Worm (Caenorhabditis elegans): ENCODE results near the gene tbx-41.

The tbx-41 gene

DNA sequence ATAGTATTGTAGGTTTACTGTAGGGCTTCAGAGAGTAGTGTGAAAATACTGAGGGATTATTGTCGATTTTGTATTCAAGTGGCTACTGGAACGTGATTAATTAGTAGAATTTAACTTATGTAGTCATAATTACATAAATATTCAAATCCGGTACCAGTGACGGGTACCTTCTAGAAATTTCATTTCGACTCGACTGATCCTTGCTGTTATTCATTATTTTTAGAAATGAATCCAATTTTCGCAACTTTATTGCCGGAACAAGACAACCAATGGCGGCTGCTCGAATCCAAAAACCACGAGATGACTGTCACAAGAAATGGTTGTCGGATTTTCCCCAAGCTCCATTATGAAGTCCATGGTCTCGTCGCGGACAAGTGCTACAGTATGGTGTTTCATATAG, at the start of gene tbx-41:
Gene tbx-41 (plus strand): TSS at position 301 of the 400 bp plus-strand sequence.
- no peak for TF ChIP-seq unc-62 (GFP tag; optimal IDR thresholded peaks at IDR 0.05)

DNA sequence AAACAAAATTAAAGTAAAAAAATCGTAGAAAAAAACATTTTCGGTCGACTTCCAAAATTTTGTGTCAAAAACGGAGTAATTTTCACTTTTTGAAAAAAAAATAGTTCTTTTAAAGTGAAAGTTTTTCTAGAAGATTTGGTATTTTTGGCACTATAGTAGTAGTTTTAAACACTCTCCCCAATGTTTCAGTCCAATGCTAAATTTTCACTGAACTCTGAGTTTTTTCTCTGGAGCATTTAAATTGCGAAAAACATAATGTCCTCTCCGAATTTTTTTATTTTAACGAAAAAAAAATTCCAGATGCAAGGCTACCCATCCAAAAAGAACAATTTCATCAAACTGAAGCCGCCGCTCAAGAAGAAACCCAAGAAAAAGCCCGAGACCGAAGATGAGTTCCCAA, 48.9 kb upstream of the tbx-41 start, which contains the start of gene C14E2.7:
Gene C14E2.7 (plus strand): TSS at position 301 of the 400 bp plus-strand sequence.
- TF ChIP-seq unc-62 (GFP tag; optimal IDR thresholded peaks at IDR 0.05), result no peak

DNA sequence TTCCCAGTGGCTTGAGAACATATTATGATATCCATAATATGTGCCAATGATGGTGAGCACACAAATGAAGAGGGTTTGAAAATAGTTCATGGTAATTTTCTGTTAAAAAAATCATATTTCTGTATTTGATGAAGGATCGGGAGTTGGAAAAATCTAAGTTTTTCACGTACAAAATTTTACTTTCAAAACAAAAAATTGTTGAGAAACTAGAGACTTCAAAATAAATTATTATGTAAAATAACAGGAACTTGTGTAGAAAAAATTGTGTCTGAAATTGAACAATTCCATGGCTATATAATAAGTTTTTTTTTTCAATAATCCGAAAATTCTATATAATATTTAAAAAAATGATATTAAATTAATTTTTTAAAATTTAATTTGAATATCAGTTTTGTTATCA, 43.8 kb upstream of the tbx-41 start, which contains the start of gene C14E2.4:
Gene C14E2.4 (minus strand): TSS at position 101 of the 400 bp plus-strand sequence.
- TF ChIP-seq unc-62 (GFP tag; optimal IDR thresholded peaks at IDR 0.05), result no peak

DNA sequence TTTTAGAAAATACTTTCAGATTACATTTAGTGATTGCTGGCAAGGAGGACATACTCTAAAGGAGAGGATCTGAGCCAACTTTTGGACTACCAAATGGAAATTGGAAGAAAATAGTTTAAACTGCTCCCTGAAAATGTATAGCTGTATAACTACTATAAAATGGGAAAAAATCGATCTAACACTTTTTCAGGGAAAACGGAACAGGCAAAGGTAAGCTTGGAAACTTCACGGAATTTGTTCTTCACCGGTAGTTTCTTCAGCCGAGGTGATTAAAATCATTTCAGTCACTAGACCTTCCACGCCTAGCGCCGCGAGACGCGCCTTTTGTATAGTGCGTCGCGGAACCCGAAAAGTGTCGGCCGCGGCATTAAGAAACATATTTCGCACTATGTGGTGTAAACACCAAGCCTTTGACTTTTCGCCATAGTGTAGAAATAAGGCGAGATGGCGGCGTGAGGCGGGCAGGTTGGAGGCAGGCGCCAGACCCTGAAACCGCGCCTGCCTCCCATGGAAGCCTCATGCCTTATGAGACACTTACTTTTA, 39.7 kb upstream of the tbx-41 start, which contains the start of gene C14E2.5:
Gene C14E2.5 (minus strand): TSS at position 51 of the 543 bp plus-strand sequence.
- no peak for TF ChIP-seq unc-62 (GFP tag; optimal IDR thresholded peaks at IDR 0.05)

DNA sequence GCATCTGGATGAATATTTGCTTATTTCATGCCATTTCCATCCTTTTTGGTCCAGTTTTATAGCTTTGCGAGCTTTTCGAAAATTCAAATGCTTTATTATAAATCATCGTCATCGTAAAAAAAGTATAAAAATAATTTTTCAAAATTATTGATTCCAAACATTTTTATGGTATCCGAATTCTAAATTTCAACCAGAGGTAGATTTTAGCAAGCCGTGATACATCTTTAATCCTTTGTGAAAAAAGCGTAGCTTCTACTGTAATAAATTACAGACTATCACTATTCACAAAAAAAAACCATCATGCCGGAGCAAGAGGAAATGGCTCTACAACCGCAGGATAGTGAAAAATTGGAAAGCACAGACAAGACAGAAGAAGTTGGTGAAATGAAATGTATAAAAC, 38.9 kb upstream of the tbx-41 start, which contains the start of gene C14E2.1:
Gene C14E2.1 (plus strand): TSS at position 301 of the 400 bp plus-strand sequence.
- TF ChIP-seq unc-62 (GFP tag; optimal IDR thresholded peaks at IDR 0.05), result no peak

DNA sequence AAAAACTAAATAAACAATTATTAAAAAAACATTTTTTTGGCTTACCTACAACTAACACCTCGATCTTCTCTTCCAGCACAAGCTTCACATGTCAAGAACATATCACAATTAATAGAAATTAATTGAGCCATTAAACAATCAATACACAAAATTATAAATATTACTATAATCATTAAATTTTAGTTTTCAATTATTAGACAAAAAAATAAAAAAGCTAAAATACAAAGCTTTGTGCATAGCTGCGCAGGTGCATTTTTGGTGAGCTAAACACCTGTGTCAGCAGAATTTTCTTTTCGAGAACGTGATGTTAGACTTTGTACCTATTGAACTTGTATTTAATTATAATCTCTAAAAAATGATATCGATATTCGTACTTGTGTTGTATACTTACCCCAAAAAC, 35.1 kb upstream of the tbx-41 start, which contains the start of gene C14E2.6:
Gene C14E2.6 (minus strand): TSS at position 101 of the 400 bp plus-strand sequence.
- no peak for TF ChIP-seq unc-62 (GFP tag; optimal IDR thresholded peaks at IDR 0.05)

DNA sequence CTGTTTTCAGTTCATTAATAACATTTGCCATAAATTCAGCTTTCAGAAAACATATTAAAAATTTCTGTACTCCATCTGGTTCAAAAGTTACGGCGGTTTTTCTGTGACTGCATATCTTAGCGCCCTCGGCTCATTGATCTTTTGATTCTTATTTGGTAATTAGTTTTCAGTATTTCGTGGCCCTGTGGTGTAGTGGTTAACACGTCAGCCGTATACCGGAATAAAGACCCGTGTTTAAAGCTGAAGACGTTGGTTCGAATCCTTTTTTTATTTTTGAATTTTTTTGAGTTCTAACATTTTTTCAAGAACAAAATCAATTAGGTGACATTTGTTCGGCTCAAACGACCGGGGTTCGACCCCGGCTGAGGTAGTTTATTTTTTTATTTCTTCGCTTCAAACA, 34.6 kb upstream of the tbx-41 start:
- TF ChIP-seq unc-62 (GFP tag; optimal IDR thresholded peaks at IDR 0.05), result no peak

DNA sequence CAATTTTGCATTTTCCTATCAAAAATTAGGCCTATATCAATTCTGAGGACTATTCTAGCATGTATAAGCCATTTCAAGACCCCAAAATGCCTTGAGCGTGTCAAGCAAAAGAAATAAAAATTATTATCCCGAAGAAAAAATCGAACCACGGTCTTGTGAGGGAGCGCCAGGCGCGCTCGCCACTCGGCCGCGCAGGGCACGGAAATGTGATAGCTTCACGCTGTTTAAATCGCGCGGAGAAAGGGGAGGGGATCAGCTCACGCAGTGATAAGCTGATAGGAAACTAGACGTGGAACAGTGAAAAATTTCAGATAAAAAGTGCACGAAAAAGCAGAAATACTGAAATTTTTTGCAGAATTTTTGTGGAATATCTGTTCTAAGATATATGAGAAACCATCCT, 27.3 kb upstream of the tbx-41 start:
- TF ChIP-seq unc-62 (GFP tag; optimal IDR thresholded peaks at IDR 0.05), result no peak

DNA sequence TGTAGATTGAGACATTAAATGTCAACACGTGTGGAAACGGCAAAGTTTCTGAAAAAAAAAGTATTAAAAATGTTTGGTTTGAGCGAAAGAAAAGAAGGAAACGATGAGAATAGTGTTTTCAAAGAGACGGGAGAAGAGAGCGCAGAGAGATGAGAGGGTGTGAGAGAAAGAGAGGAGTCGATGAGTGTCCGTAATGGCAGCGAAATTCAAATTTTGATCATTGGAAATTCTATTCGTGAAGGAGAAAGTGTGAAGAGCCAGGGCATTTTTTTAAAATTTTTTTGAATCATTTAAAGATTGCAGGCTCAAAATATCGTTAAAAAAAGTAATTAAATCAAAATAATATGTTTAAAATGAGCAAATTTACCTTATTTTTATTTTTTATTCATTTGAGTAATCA, 19.6 kb upstream of the tbx-41 start, which contains the start of gene T26C11.4:
Gene T26C11.4 (minus strand): TSS at position 54 of the 400 bp plus-strand sequence.
- TF ChIP-seq unc-62 (GFP tag; optimal IDR thresholded peaks at IDR 0.05), result no peak

DNA sequence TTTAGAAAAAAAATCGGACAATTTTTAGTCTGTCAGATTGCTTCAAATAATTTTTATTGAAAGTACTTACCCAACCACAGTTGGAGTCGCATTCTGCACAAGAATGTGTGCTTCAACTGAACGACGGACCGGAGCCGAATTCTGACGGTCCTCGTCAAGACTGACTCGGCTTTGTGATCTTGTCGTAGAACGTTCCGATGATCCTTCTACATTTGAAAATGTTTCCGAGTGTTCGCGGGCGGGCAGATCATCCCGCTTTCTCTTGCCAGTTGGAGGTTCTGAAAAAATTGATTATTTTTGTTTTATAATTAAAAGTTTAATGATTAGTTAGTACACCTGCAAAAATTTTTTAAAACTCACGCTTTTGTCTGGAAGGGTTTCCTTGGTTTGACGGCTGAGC, 17.4 kb upstream of the tbx-41 start:
- TF ChIP-seq unc-62 (GFP tag; optimal IDR thresholded peaks at IDR 0.05), result no peak

DNA sequence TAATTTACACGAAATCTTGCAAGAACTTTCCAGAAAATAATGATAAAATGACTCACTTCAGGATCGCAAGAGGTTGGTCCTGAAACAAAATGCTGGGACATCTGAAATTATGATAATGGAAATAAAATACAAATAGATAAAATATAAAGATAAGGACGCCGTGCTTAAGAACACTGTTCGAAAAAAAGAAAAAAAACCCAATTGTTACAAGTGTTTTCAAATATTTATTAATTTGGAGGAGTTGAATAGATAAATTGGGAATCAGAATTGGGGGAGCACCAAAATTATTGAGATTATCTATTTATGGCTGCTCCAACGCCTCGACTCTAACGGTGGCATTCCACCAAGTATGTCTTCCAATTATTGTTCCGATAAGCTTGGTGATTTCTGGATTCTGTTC, 16.5 kb upstream of the tbx-41 start, which contains the start of gene ceh-41:
Gene ceh-41 (minus strand): TSS at position 101 of the 400 bp plus-strand sequence.
- TF ChIP-seq unc-62 (GFP tag; optimal IDR thresholded peaks at IDR 0.05), result no peak

DNA sequence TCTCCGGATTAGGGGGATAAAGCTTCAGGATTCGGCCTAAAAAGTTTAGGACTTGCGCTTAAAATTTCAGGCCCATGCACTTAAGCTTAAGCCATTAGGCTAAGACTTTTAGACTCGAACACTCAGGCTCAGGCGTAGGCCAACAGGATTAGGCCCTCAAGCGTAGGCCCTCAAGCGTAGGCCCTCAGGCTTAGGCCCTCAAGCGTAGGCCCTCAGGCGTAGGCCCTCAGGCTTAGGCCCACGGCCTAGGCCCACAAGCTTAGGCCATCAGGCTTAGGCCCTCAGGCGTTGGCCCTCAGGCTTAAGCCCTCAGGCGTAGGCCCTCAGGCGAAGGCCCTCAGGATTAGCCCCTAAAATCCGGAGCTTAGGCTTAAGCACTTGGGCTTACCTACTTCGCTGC, 14.5 kb upstream of the tbx-41 start:
- no peak for TF ChIP-seq unc-62 (GFP tag; optimal IDR thresholded peaks at IDR 0.05)

DNA sequence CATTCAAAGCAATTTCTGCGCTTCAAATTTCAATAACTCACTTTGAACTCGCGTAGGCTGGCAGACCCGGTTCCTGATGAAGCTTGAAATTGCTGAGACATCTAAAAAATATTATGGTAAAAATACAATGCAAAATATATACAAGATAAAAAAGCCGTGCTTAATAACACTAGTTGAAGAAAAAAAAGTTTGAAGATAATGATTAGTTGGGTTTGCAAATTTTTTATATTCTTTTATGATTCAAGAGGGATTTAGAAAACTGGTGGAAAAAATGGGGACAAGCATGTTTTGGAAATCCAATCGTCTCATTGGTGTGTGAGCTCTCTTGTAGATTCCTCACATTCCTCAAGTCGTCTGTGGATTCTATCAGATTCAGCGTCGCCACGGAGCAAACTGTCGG, 12.4 kb upstream of the tbx-41 start, which contains the start of gene ceh-21:
Gene ceh-21 (minus strand): TSS at position 101 of the 400 bp plus-strand sequence.
- TF ChIP-seq unc-62 (GFP tag; optimal IDR thresholded peaks at IDR 0.05), result no peak

DNA sequence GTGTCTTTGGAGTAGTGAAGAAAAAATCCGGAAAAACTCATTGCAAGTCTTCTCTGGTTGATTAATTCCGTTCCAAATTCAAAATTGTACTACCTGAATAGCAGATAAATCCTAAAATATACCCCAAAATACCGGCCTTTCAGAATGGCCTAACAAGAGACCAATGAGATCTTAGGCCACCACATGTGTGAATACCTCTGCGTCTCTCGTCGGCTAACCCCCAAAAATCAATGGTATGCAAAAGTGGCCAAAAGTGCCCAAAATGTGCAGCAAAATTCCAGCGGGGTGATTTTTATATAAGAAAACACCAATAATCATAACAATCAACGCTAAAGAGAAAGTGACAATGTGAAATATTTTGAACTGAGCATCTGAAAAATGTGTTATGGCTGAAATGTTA, 11.4 kb upstream of the tbx-41 start, which contains the start of gene T26C11.9:
Gene T26C11.9 (minus strand): TSS at position 254 of the 400 bp plus-strand sequence.
- no peak for TF ChIP-seq unc-62 (GFP tag; optimal IDR thresholded peaks at IDR 0.05)

DNA sequence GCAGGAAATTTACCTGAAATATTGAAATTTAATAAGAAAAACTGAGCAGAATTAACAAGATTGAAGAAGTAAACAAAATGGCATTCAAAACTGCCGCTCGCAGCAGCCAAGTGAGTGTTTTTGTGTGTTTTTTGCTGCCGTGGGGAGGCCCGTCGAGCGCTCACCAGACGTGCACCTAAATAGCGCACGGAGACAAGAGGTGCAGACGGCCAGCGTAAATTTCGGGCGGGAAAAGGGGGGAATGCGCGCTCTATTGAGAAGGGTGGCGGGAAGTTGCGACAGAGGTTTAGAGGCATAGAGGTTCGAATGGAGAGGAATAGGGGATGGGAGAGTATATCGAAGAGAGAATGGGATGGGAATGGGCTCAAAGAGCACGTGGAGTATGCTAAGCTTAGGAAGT, 8.9 kb upstream of the tbx-41 start, which contains the start of gene ceh-39:
Gene ceh-39 (minus strand): TSS at position 13 of the 400 bp plus-strand sequence.
- TF ChIP-seq unc-62 (GFP tag; optimal IDR thresholded peaks at IDR 0.05), result no peak

DNA sequence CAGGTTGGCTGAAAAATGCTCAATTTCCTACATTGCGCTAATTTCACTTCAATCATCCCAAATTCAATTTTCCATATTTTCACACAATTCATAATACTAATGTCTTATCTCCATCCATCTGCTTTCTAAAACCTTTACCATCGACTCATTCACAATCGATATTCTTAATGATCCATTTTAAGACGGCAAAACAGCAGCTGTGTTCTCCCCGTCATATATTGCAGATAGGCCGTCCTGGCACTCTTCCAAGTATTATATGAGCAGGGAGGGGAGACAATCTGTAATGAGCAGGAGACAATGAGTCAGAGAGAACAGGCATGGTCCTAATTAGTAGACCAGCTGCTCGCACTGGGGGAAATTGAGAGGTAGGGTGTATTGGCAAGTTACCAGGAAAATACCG, 7.3 kb upstream of the tbx-41 start:
- no peak for TF ChIP-seq unc-62 (GFP tag; optimal IDR thresholded peaks at IDR 0.05)

DNA sequence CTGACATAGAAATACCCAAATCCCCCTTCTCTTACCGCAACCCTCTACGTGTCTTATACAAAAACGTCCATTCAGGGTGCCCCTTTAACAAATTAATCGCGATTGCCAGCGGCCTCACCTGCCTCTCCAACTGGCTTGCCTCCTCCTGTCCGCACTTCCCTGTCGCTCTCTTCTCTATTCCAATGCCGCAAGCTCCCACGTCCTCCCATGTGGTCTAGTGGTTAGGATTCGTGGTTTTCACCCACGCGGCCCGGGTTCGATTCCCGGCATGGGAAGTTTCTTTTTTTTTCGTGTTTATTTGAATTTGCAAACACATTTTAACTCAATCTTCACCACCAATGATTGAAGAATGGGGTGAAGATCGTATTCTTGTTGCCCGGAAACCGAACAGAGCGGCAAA, 6.4 kb upstream of the tbx-41 start:
- TF ChIP-seq unc-62 (GFP tag; optimal IDR thresholded peaks at IDR 0.05), result no peak

Data from whole organism, dauer.